Worm (Caenorhabditis elegans) whole organism, early embryonic: Measurements from ENCODE around the gene F58E2.5.
"Not testable (repeated sequence)": the region's sequence is repeated elsewhere in the genome, so short reads cannot be mapped to it uniquely, and the experiment has no call there.

Source experiments
- B0310.2 ChIP-seq: sonication (generic microtip); optimal IDR thresholded peaks from 2 replicates; lab custom pipeline; 2016; ENCODE audit warnings: mild to moderate bottlenecking, missing genetic modification characterization, missing compliant biosample characterization
- F13C5.2 ChIP-seq: sonication (generic microtip); optimal IDR thresholded peaks from 2 replicates; lab custom pipeline; 2017; ENCODE audit warnings: mild to moderate bottlenecking, missing genetic modification characterization, inconsistent platforms, missing compliant biosample characterization
- aly-1 ChIP-seq: sonication (generic microtip); optimal IDR thresholded peaks from 2 replicates; lab custom pipeline; 2016; ENCODE audit warnings: missing genetic modification characterization, missing compliant biosample characterization
- ama-1 ChIP-seq: fragments of 150-350 bp; optimal IDR thresholded peaks from 2 replicates; lab custom pipeline; 2014
- ceh-13 ChIP-seq: fragments of 200-800 bp; sonication (Bioruptor generic); optimal IDR thresholded peaks from 2 replicates; lab custom pipeline; 2018; ENCODE audit warnings: mild to moderate bottlenecking, missing genetic modification characterization, missing compliant biosample characterization
- ceh-36 ChIP-seq: sonication (generic microtip); optimal IDR thresholded peaks from 2 replicates; lab custom pipeline; 2016; ENCODE audit warnings: missing genetic modification characterization, inconsistent platforms, missing compliant biosample characterization
- ets-7 ChIP-seq: sonication (generic microtip); optimal IDR thresholded peaks from 2 replicates; lab custom pipeline; 2016; ENCODE audit warnings: missing genotype, missing genetic modification characterization, missing compliant biosample characterization
- flt-1 ChIP-seq: fragments of 200-800 bp; sonication (Bioruptor generic); IDR thresholded peaks from 2 replicates; pipeline ENCODE4 v1.3.6; 2022; ENCODE audit warnings: missing genetic modification characterization, missing compliant biosample characterization
- hmbx-1 ChIP-seq: sonication (generic microtip); optimal IDR thresholded peaks from 2 replicates; lab custom pipeline; 2016; ENCODE audit warnings: mild to moderate bottlenecking, missing genetic modification characterization, missing compliant biosample characterization
- hmg-4 ChIP-seq: fragments of 200-800 bp; sonication (Bioruptor generic); optimal IDR thresholded peaks from 2 replicates; lab custom pipeline; 2018; ENCODE audit warnings: mild to moderate bottlenecking, missing genetic modification characterization, missing compliant biosample characterization
- hnd-1 ChIP-seq: sonication (generic microtip); optimal IDR thresholded peaks from 2 replicates; lab custom pipeline; 2016; ENCODE audit warnings: missing genetic modification characterization, missing compliant biosample characterization
- pes-1 ChIP-seq: fragments of 200-800 bp; sonication (Bioruptor generic); IDR thresholded peaks from 2 replicates; pipeline ENCODE4 v1.3.6; 2022; ENCODE audit warnings: missing genetic modification reagents, missing genetic modification characterization, missing compliant biosample characterization
- scrt-1 ChIP-seq: fragments of 200-800 bp; sonication (Bioruptor generic); IDR thresholded peaks from 2 replicates; pipeline ENCODE4 v1.3.6; 2022; ENCODE audit warnings: missing genetic modification characterization, missing compliant biosample characterization
- sea-1 ChIP-seq: fragments of 200-800 bp; sonication (Bioruptor generic); conservative IDR thresholded peaks from 2 replicates; pipeline ENCODE4 v1.3.6; 2022; ENCODE audit warnings: missing genetic modification characterization, missing compliant biosample characterization
- tbx-11 ChIP-seq: fragments of 200-800 bp; sonication (Bioruptor generic); IDR thresholded peaks from 2 replicates; pipeline ENCODE4 v1.3.6; 2022; ENCODE audit warnings: missing genetic modification characterization, missing compliant biosample characterization
- tbx-37 ChIP-seq: fragments of 200-800 bp; sonication (Bioruptor generic); conservative IDR thresholded peaks from 2 replicates; pipeline ENCODE4 v1.3.6; 2022; ENCODE audit warnings: missing genetic modification reagents, missing genetic modification characterization, missing compliant biosample characterization
- tra-4 ChIP-seq: sonication (generic microtip); optimal IDR thresholded peaks from 2 replicates; lab custom pipeline; 2017; ENCODE audit warnings: missing genetic modification characterization, missing compliant biosample characterization

The F58E2.5 gene

ce11 chrIV:3418741-3419140 is 26.0 kb upstream of the F58E2.5 start:
- TF ChIP-seq ceh-13 (GFP tag; lab: Kevin White, UChicago) (no peak), hmbx-1 (tag; lab: Kevin White, UChicago) (no peak), hmg-4 (GFP tag; lab: Kevin White, UChicago) (no peak), tra-4 (tag; lab: Kevin White, UChicago) (no peak), F13C5.2 (no peak), aly-1 (tag; lab: Kevin White, UChicago) (no peak), tbx-37 (GFP tag; lab: Robert Waterston, UW) (no peak), tbx-11 (GFP tag; lab: Robert Waterston, UW) (no peak), ceh-36 (tag; lab: Kevin White, UChicago) (no peak), ets-7 (tag; lab: Kevin White, UChicago) (no peak), B0310.2 (no peak), hnd-1 (no peak)

ce11 chrIV:3422516-3422915 is 22.2 kb upstream of the F58E2.5 start, which contains the start of gene C04C3.6:
Gene C04C3.6 (minus strand): TSS chrIV:3422616.
- TF ChIP-seq sea-1 (GFP tag; lab: Robert Waterston, UW) (no peak), hmg-4 (GFP tag; lab: Kevin White, UChicago) (no peak), ama-1 (no peak), scrt-1 (no peak), F13C5.2 (no peak), tra-4 (tag; lab: Kevin White, UChicago) (no peak), hmbx-1 (tag; lab: Kevin White, UChicago) (no peak), pes-1 (no peak), tbx-11 (GFP tag; lab: Robert Waterston, UW) (no peak), B0310.2 (no peak), ceh-36 (tag; lab: Kevin White, UChicago) (no peak), ceh-13 (GFP tag; lab: Kevin White, UChicago) (no peak), hnd-1 (no peak), ets-7 (tag; lab: Kevin White, UChicago) (no peak)

DNA sequence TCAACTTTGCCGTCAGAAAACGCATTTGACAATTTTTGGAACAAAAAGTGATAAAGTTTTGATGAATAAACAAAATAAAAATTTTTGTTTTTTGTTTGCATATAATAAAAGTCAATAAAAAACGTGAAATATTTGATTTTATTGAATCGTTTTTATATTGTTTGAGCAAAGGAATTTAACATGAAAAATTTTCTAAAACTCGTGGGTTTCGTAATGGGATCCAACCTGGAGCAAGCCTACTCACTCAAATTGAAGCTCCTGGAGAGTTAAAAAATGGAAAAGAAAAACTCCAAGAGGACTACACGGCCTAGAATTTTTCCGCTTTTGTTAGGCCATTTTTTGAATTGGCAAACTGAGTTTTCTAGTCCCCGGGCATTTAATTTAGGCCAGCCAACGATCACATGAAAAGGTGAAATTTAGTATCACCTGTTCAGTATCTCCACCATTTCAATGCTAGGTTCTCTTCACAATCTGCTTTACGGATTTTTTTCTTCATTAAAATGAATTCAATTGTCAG is 16.2 kb upstream of the F58E2.5 start, which contains the start of the genes C04C3.9 and srz-60:
TSS of gene C04C3.9 (minus strand) at position 101 of the 517 bp plus-strand sequence.
TSS of gene srz-60 (plus strand) at position 467 of the 517 bp plus-strand sequence.
- TF ChIP-seq tbx-11 (GFP tag; lab: Robert Waterston, UW) (no peak), hmbx-1 (tag; lab: Kevin White, UChicago) (no peak), flt-1 (GFP tag; lab: Robert Waterston, UW) (no peak), ceh-13 (GFP tag; lab: Kevin White, UChicago) (no peak), B0310.2 (no peak), ets-7 (tag; lab: Kevin White, UChicago) (no peak), pes-1 (no peak), tbx-37 (GFP tag; lab: Robert Waterston, UW) (no peak), ceh-36 (tag; lab: Kevin White, UChicago) (no peak), scrt-1 (no peak), hmg-4 (GFP tag; lab: Kevin White, UChicago) (no peak), aly-1 (tag; lab: Kevin White, UChicago) (no peak), F13C5.2 (no peak), hnd-1 (no peak), ama-1 (no peak), sea-1 (GFP tag; lab: Robert Waterston, UW) (no peak), tra-4 (tag; lab: Kevin White, UChicago) (no peak)

ce11 chrIV:3433387-3433786 is 11.3 kb upstream of the F58E2.5 start, which contains the start of gene C04C3.7:
Gene C04C3.7 (minus strand): TSS chrIV:3433487.
- TF ChIP-seq ama-1, pes-1, F13C5.2: not testable (repeated sequence)

DNA sequence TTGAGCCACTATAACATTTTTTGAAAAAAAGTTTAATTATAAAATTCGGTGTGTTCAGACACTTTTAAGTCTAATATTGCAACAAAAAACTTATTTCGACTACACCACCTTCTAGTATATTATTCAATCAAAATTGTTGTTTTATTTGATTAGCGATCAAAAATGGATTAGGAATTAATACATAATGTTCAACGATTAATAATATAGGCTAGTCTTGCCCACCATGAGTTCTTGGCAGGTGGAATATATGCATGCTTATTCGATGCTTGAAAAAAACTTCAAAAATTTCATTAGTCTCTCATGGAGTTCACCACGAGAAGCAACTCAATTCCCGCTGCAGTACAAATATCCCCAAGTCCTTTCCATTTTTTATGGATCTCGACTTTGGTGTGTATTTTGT is 8.7 kb upstream of the F58E2.5 start, which contains the start of gene srz-32:
TSS of gene srz-32 (plus strand) at position 301 of the 400 bp plus-strand sequence.
- no peak for TF ChIP-seq hmbx-1 (tag; lab: Kevin White, UChicago)
- TF ChIP-seq hnd-1: no peak
- no peak for TF ChIP-seq ama-1
- TF ChIP-seq ceh-36 (tag; lab: Kevin White, UChicago): no peak
- TF ChIP-seq tbx-37 (GFP tag; lab: Robert Waterston, UW): no peak
- TF ChIP-seq ets-7 (tag; lab: Kevin White, UChicago): no peak
- TF ChIP-seq B0310.2: no peak
- no peak for TF ChIP-seq tra-4 (tag; lab: Kevin White, UChicago)

DNA sequence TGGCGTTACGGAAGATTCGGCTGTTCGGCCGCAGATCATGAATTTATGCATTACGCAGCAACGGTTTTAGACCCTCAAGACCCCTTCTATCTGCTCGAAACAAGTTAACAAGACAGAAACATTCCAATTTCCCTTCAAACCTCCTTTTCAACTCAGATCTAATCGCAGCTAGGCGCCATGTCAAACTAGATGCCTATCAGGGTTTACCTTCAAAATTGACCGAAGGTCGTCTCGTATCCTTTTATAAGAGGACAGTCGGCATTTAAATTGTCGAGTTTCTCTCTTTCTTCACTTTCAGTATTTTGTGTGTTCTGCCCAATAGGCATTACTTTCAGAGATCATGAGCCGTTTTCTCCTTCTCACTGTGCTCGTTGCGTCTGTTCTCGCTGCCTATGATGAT is 6.7 kb upstream of the F58E2.5 start, which contains the start of gene grd-13:
TSS of gene grd-13 (plus strand) at position 291 of the 400 bp plus-strand sequence.
- TF ChIP-seq hmg-4 (GFP tag; lab: Kevin White, UChicago) (no peak), F13C5.2 (no peak), flt-1 (GFP tag; lab: Robert Waterston, UW) (no peak), tbx-11 (GFP tag; lab: Robert Waterston, UW) (no peak), aly-1 (tag; lab: Kevin White, UChicago) (no peak), ama-1 (no peak), hnd-1 (no peak), tbx-37 (GFP tag; lab: Robert Waterston, UW) (no peak), ceh-36 (tag; lab: Kevin White, UChicago) (no peak), pes-1 (no peak), sea-1 (GFP tag; lab: Robert Waterston, UW) (no peak), scrt-1 (no peak), ceh-13 (GFP tag; lab: Kevin White, UChicago) (no peak), tra-4 (tag; lab: Kevin White, UChicago) (no peak), hmbx-1 (tag; lab: Kevin White, UChicago) (no peak), ets-7 (tag; lab: Kevin White, UChicago) (no peak), B0310.2 (no peak)

DNA sequence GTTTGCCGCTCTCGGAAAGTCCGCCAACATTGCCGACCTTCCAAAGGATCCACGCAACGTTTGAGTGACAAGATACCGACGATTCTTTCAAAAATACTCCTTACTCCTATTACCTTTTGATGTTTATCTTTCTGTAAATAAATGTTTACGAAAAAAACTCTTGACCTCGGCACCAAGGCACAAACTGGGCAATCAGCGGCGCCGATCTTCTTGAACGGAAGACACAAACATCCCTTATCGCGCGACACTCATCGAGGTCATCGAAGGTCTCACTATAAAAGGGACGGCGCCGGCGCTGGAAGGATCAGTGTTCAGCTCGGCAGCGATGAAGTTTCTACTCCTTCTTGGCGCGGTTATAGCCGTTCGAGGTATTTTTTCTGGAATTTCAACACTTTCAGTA is 5.4 kb upstream of the F58E2.5 start, which contains the start of gene grd-3:
TSS of gene grd-3 (plus strand) at position 302 of the 400 bp plus-strand sequence.
- TF ChIP-seq B0310.2 (no peak), flt-1 (GFP tag; lab: Robert Waterston, UW) (no peak), hmbx-1 (tag; lab: Kevin White, UChicago) (no peak), hnd-1 (no peak), hmg-4 (GFP tag; lab: Kevin White, UChicago) (no peak), ets-7 (tag; lab: Kevin White, UChicago) (no peak), pes-1 (no peak), ceh-36 (tag; lab: Kevin White, UChicago) (no peak)
